Fruit fly (Drosophila melanogaster): Measurements from ENCODE around the gene bves.

- TF ChIP-seq HLH106 (tag; optimal IDR thresholded peaks at IDR 0.05) (no peak), br (GFP tag; optimal IDR thresholded peaks at IDR 0.05) (no peak), psq (GFP tag; optimal IDR thresholded peaks at IDR 0.05) (no peak)
Observed at dm6 chrX:21125966-21126553, 72.3 kb downstream of the bves start.
